Fruit fly (Drosophila melanogaster) S2 (cell line): ENCODE measurements around the gene Pvf1.

Experiments
- CG8478 ChIP-seq: fragments of >200 bp; optimal IDR thresholded peaks from 2 replicates; lab custom pipeline; 2018
- CTCF ChIP-seq, 2 experiments: fragments of >200 bp; optimal IDR thresholded peaks; 2 replicates each; lab custom pipeline; 2018

- no peak for TF ChIP-seq CTCF (optimal IDR thresholded peaks at IDR 0.05; lab: Kevin White, UChicago)
- no peak for TF ChIP-seq CG8478 (lab: Kevin White, UChicago)
Measured at dm6 chrX:18814944-18815343, 17.5 kb upstream of the Pvf1 start.
